Fruit fly (Drosophila melanogaster) S2 (cell line): Measurements from ENCODE around the gene CG32453.

Experiments used
- CG8478 ChIP-seq: fragments of >200 bp; optimal IDR thresholded peaks from 2 replicates; lab custom pipeline; 2018
- CTCF ChIP-seq, 2 experiments: fragments of >200 bp; optimal IDR thresholded peaks; 2 replicates each; lab custom pipeline; 2018

dm6 chr3L:22693712-22694111 is 3.3 kb upstream of the CG32453 start, which contains the start of the genes CG12546 and CG14453:
- TF ChIP-seq CTCF (optimal IDR thresholded peaks at IDR 0.05; lab: Kevin White, UChicago), result no peak
- no peak for TF ChIP-seq CG8478 (lab: Kevin White, UChicago)
